Worm (Caenorhabditis elegans) whole organism, L2 larva: ENCODE results near the gene exc-7.

Experiments used
- C34F6.9 ChIP-seq: fragments of 150-350 bp; optimal IDR thresholded peaks from 2 replicates; lab custom pipeline; 2014; ENCODE audit warnings: missing biosample characterization, missing genetic modification characterization
- R02D3.7 ChIP-seq: fragments of 150-350 bp; optimal IDR thresholded peaks from 2 replicates; lab custom pipeline; 2014; ENCODE audit warnings: missing biosample characterization, missing genetic modification characterization
- Y55F3AM.14 ChIP-seq: fragments of 200-800 bp; sonication (Bioruptor generic); optimal IDR thresholded peaks from 2 replicates; lab custom pipeline; 2018; ENCODE audit warnings: mild to moderate bottlenecking, missing genetic modification characterization, missing compliant biosample characterization
- ZK546.5 ChIP-seq: sonication (generic microtip); optimal IDR thresholded peaks from 2 replicates; lab custom pipeline; 2017; ENCODE audit warnings: missing biosample characterization, missing genetic modification characterization
- alr-1 ChIP-seq: fragments of 150-350 bp; optimal IDR thresholded peaks from 2 replicates; lab custom pipeline; 2014; ENCODE audit warnings: missing biosample characterization, missing genetic modification characterization
- aly-2 ChIP-seq: fragments of 150-350 bp; optimal IDR thresholded peaks from 2 replicates; lab custom pipeline; 2014; ENCODE audit warnings: missing biosample characterization, missing genetic modification characterization
- ama-1 ChIP-seq: fragments of 150-350 bp; optimal IDR thresholded peaks from 2 replicates; lab custom pipeline; 2018; ENCODE audit warnings: inconsistent platforms
- crh-2 ChIP-seq: sonication (generic microtip); optimal IDR thresholded peaks from 2 replicates; lab custom pipeline; 2017; ENCODE audit warnings: missing biosample characterization, missing genetic modification characterization
- dmd-4 ChIP-seq: sonication (generic microtip); optimal IDR thresholded peaks from 2 replicates; lab custom pipeline; 2017; ENCODE audit warnings: missing biosample characterization, missing genetic modification characterization
- egl-27 ChIP-seq: sonication (generic microtip); optimal IDR thresholded peaks from 3 replicates; lab custom pipeline; 2017; ENCODE audit warnings: missing biosample characterization, missing genetic modification reagents, missing genetic modification characterization
- elt-1 ChIP-seq: fragments of 150-350 bp; optimal IDR thresholded peaks from 2 replicates; lab custom pipeline; 2014; ENCODE audit warnings: missing biosample characterization, missing genetic modification characterization
- fos-1 ChIP-seq: fragments of 150-350 bp; optimal IDR thresholded peaks from 2 replicates; lab custom pipeline; 2014; ENCODE audit warnings: missing biosample characterization, missing genetic modification characterization
- gmeb-1 ChIP-seq: fragments of 150-350 bp; optimal IDR thresholded peaks from 2 replicates; lab custom pipeline; 2014; ENCODE audit warnings: missing biosample characterization, missing genetic modification characterization
- mab-5 ChIP-seq: fragments of 150-350 bp; optimal IDR thresholded peaks from 2 replicates; lab custom pipeline; 2014; ENCODE audit warnings: missing biosample characterization, missing genetic modification characterization
- mbf-1 ChIP-seq: sonication (generic microtip); optimal IDR thresholded peaks from 2 replicates; lab custom pipeline; 2017; ENCODE audit warnings: missing biosample characterization, missing genetic modification characterization
- mdl-1 ChIP-seq, 2 experiments: fragments of 150-350 bp in 1 of 2; sonication (generic microtip) in 1 of 2; optimal IDR thresholded peaks; 2 replicates each; lab custom pipeline; 2017; ENCODE audit warnings: missing biosample characterization in 2 of 2, missing genetic modification characterization in 2 of 2
- nhr-10 ChIP-seq: sonication (generic microtip); optimal IDR thresholded peaks from 2 replicates; lab custom pipeline; 2017; ENCODE audit warnings: missing biosample characterization, missing genetic modification characterization
- nhr-12 ChIP-seq: fragments of 150-350 bp; optimal IDR thresholded peaks from 2 replicates; lab custom pipeline; 2014; ENCODE audit warnings: missing biosample characterization, missing genetic modification characterization
- nhr-129 ChIP-seq: fragments of 150-350 bp; optimal IDR thresholded peaks from 2 replicates; lab custom pipeline; 2014; ENCODE audit warnings: missing biosample characterization, missing genetic modification characterization
- nhr-237 ChIP-seq: fragments of 150-350 bp; optimal IDR thresholded peaks from 2 replicates; lab custom pipeline; 2014; ENCODE audit warnings: missing biosample characterization, missing genetic modification characterization
- nhr-25 ChIP-seq: fragments of 150-350 bp; sonication (generic microtip); optimal IDR thresholded peaks from 3 replicates; lab custom pipeline; 2014; ENCODE audit warnings: missing biosample characterization, missing genetic modification characterization
- nhr-6 ChIP-seq: fragments of 150-350 bp; optimal IDR thresholded peaks from 2 replicates; lab custom pipeline; 2014; ENCODE audit warnings: missing biosample characterization, missing genetic modification characterization
- nhr-77 ChIP-seq: fragments of 150-350 bp; optimal IDR thresholded peaks from 2 replicates; lab custom pipeline; 2014; ENCODE audit warnings: missing biosample characterization, missing genetic modification characterization
- peb-1 ChIP-seq: fragments of 150-350 bp; optimal IDR thresholded peaks from 2 replicates; lab custom pipeline; 2014; ENCODE audit warnings: missing biosample characterization, missing genetic modification characterization
- skn-1 ChIP-seq: sonication (generic microtip); optimal IDR thresholded peaks from 2 replicates; lab custom pipeline; 2017; ENCODE audit warnings: missing biosample characterization, missing genetic modification characterization
- sma-9 ChIP-seq, 2 experiments: fragments of 150-350 bp in 1 of 2; sonication (generic microtip) in 1 of 2; optimal IDR thresholded peaks; 2 replicates each; lab custom pipeline; 2014 to 2016; ENCODE audit warnings: missing genetic modification characterization in 2 of 2, mild to moderate bottlenecking in 1 of 2, missing biosample characterization in 1 of 2, missing compliant biosample characterization in 1 of 2, missing genetic modification reagents in 1 of 2, moderate library complexity in 1 of 2
- snpc-4 ChIP-seq: fragments of 150-350 bp; optimal IDR thresholded peaks from 2 replicates; lab custom pipeline; 2014; ENCODE audit warnings: missing biosample characterization, missing genetic modification characterization
- unc-39 ChIP-seq: fragments of 150-350 bp; optimal IDR thresholded peaks from 2 replicates; lab custom pipeline; 2014; ENCODE audit warnings: missing biosample characterization, missing genetic modification characterization
- unc-55 ChIP-seq: fragments of 150-350 bp; sonication (generic microtip); optimal IDR thresholded peaks from 3 replicates; lab custom pipeline; 2014; ENCODE audit warnings: missing biosample characterization, missing genetic modification reagents, missing genetic modification characterization
- unc-62 ChIP-seq: fragments of 150-350 bp; optimal IDR thresholded peaks from 2 replicates; lab custom pipeline; 2014; ENCODE audit warnings: missing biosample characterization, missing genetic modification reagents, missing genetic modification characterization
- zag-1 ChIP-seq: fragments of 150-350 bp; optimal IDR thresholded peaks from 2 replicates; lab custom pipeline; 2014; ENCODE audit warnings: missing biosample characterization, missing genetic modification characterization
- ztf-1 ChIP-seq: fragments of 200-800 bp; sonication (Bioruptor generic); conservative IDR thresholded peaks from 2 replicates; pipeline ENCODE4 v1.3.6; 2022; ENCODE audit warnings: missing genetic modification characterization, missing compliant biosample characterization

exc-7 gene

ce11 chrII:9542785-9543184 is 33.0 kb upstream of the exc-7 start, which contains the start of gene sra-4:
sra-4 (minus strand) TSS chrII:9542885.
- no peak for TF ChIP-seq ZK546.5 (tag; lab: Kevin White, UChicago)
- TF ChIP-seq nhr-6 (tag; lab: Kevin White, UChicago), result no peak
- no peak for TF ChIP-seq unc-62 (GFP tag; lab: Kevin White, UChicago)
- no peak for TF ChIP-seq nhr-129 (tag; lab: Kevin White, UChicago)
- TF ChIP-seq crh-2 (tag; lab: Kevin White, UChicago), result no peak
- TF ChIP-seq dmd-4 (tag; lab: Kevin White, UChicago), result no peak
- TF ChIP-seq nhr-10 (tag; lab: Kevin White, UChicago), result no peak
- TF ChIP-seq fos-1 (tag; lab: Kevin White, UChicago), result no peak
- no peak for TF ChIP-seq snpc-4 (tag; lab: Kevin White, UChicago)
- no peak for TF ChIP-seq ztf-1 (GFP tag; lab: Robert Waterston, UW)
- no peak for TF ChIP-seq nhr-77
- TF ChIP-seq nhr-12 (tag; lab: Kevin White, UChicago), result no peak
- no peak for TF ChIP-seq Y55F3AM.14 (GFP tag; lab: Kevin White, UChicago)
- no peak for TF ChIP-seq mab-5 (tag; lab: Kevin White, UChicago)
- no peak for TF ChIP-seq nhr-237 (tag; lab: Kevin White, UChicago)
- no peak for TF ChIP-seq zag-1 (tag; lab: Kevin White, UChicago)
- no peak for TF ChIP-seq alr-1 (tag; lab: Kevin White, UChicago)

- TF ChIP-seq zag-1 (tag; lab: Kevin White, UChicago), result no peak
- no peak for TF ChIP-seq skn-1 (tag; lab: Kevin White, UChicago)
- TF ChIP-seq mbf-1 (tag; lab: Kevin White, UChicago), result no peak
- TF ChIP-seq sma-9 (GFP tag; optimal IDR thresholded peaks at IDR 0.05; lab: Kevin White, UChicago), result no peak
- no peak for TF ChIP-seq sma-9 (tag; optimal IDR thresholded peaks at IDR 0.05; lab: Kevin White, UChicago)
- TF ChIP-seq R02D3.7, result no peak
- TF ChIP-seq unc-39, result no peak
- no peak for TF ChIP-seq snpc-4 (tag; lab: Kevin White, UChicago)
- TF ChIP-seq fos-1 (tag; lab: Kevin White, UChicago), result no peak
Measured at ce11 chrII:9544386-9544785, 31.4 kb upstream of the exc-7 start, which contains the start of gene sra-7. sra-7 (plus strand) TSS chrII:9544686.

- no peak for TF ChIP-seq unc-39
Measured at ce11 chrII:9550718-9551117, 25.1 kb upstream of the exc-7 start, which contains the start of gene sra-6. sra-6 (minus strand) TSS chrII:9550818.

- no peak for TF ChIP-seq crh-2 (tag; lab: Kevin White, UChicago)
- no peak for TF ChIP-seq mdl-1 (tag; optimal IDR thresholded peaks at IDR 0.05; lab: Kevin White, UChicago)
- TF ChIP-seq unc-55 (GFP tag; lab: Kevin White, UChicago), result no peak
- no peak for TF ChIP-seq aly-2
- TF ChIP-seq nhr-25 (tag; lab: Kevin White, UChicago), result no peak
- no peak for TF ChIP-seq zag-1 (tag; lab: Kevin White, UChicago)
Measured at ce11 chrII:9551536-9551935, 24.2 kb upstream of the exc-7 start, which contains the start of gene F35H8.12. F35H8.12 (plus strand) TSS chrII:9551836.

ce11 chrII:9553179-9553578 is 22.6 kb upstream of the exc-7 start, which contains the start of gene F35H8.1:
F35H8.1 (minus strand) TSS chrII:9553279.
- TF ChIP-seq nhr-25 (tag; lab: Kevin White, UChicago) (no peak), egl-27 (tag; lab: Kevin White, UChicago) (no peak), gmeb-1 (tag; lab: Kevin White, UChicago) (no peak), nhr-6 (tag; lab: Kevin White, UChicago) (no peak), aly-2 (no peak), mdl-1 (tag; optimal IDR thresholded peaks at IDR 0.05; lab: Kevin White, UChicago) (no peak), crh-2 (tag; lab: Kevin White, UChicago) (no peak), unc-62 (GFP tag; lab: Kevin White, UChicago) (no peak), elt-1 (no peak), C34F6.9 (no peak), nhr-10 (tag; lab: Kevin White, UChicago) (no peak), peb-1 (tag; lab: Kevin White, UChicago) (no peak), Y55F3AM.14 (GFP tag; lab: Kevin White, UChicago) (no peak), ama-1 (lab: Kevin White, UChicago) (no peak), nhr-77 (no peak)
